Worm (Caenorhabditis elegans) whole organism, late embryonic: ENCODE measurements around the gene fbxa-133.

Experiments
- C08G9.2 ChIP-seq: sonication (generic microtip); optimal IDR thresholded peaks from 2 replicates; lab custom pipeline; 2016; ENCODE audit warnings: mild to moderate bottlenecking, missing genetic modification characterization, moderate library complexity, missing compliant biosample characterization
- C38D4.7 ChIP-seq: fragments of 200-800 bp; sonication (Bioruptor generic); optimal IDR thresholded peaks from 2 replicates; lab custom pipeline; 2018; ENCODE audit warnings: mild to moderate bottlenecking, missing genetic modification characterization, moderate library complexity, missing compliant biosample characterization
- F13H6.1 ChIP-seq: sonication (generic microtip); optimal IDR thresholded peaks from 2 replicates; lab custom pipeline; 2016; ENCODE audit warnings: missing genetic modification characterization, missing compliant biosample characterization
- K02D7.2 ChIP-seq: sonication (generic microtip); optimal IDR thresholded peaks from 2 replicates; lab custom pipeline; 2017; ENCODE audit warnings: mild to moderate bottlenecking, missing genetic modification characterization, missing compliant biosample characterization
- ama-1 ChIP-seq: fragments of 150-350 bp; optimal IDR thresholded peaks from 2 replicates; lab custom pipeline; 2014
- ceh-2 ChIP-seq: sonication (generic microtip); optimal IDR thresholded peaks from 2 replicates; lab custom pipeline; 2016; ENCODE audit warnings: missing genotype, missing genetic modification characterization, missing compliant biosample characterization
- ceh-24 ChIP-seq: sonication (generic microtip); optimal IDR thresholded peaks from 2 replicates; lab custom pipeline; 2016; ENCODE audit warnings: mild to moderate bottlenecking, missing genetic modification characterization, missing compliant biosample characterization
- ceh-45 ChIP-seq: fragments of 200-800 bp; sonication (Bioruptor generic); IDR thresholded peaks from 2 replicates; pipeline ENCODE4 v1.3.6; 2022; ENCODE audit warnings: missing genetic modification reagents, missing genetic modification characterization, missing compliant biosample characterization
- ceh-48 ChIP-seq: sonication (generic microtip); optimal IDR thresholded peaks from 2 replicates; lab custom pipeline; 2016; ENCODE audit warnings: missing genetic modification characterization, inconsistent platforms, missing compliant biosample characterization
- ceh-6 ChIP-seq: fragments of 200-800 bp; sonication (Bioruptor generic); optimal IDR thresholded peaks from 2 replicates; lab custom pipeline; 2018; ENCODE audit warnings: mild to moderate bottlenecking, missing genetic modification characterization, missing compliant biosample characterization
- ceh-9 ChIP-seq: sonication (generic microtip); optimal IDR thresholded peaks from 2 replicates; lab custom pipeline; 2016; ENCODE audit warnings: mild to moderate bottlenecking, missing genetic modification characterization, inconsistent platforms, missing compliant biosample characterization
- che-1 ChIP-seq: sonication (generic microtip); optimal IDR thresholded peaks from 2 replicates; lab custom pipeline; 2016; ENCODE audit warnings: mild to moderate bottlenecking, missing genetic modification characterization, missing compliant biosample characterization
- dmd-4 ChIP-seq: sonication (generic microtip); optimal IDR thresholded peaks from 2 replicates; lab custom pipeline; 2016; ENCODE audit warnings: borderline replicate concordance, missing genetic modification characterization, missing compliant biosample characterization
- elt-2 ChIP-seq: sonication (generic microtip); optimal IDR thresholded peaks from 2 replicates; lab custom pipeline; 2016; ENCODE audit warnings: missing genetic modification reagents, missing genetic modification characterization, missing compliant biosample characterization
- elt-4 ChIP-seq: sonication (generic microtip); optimal IDR thresholded peaks from 2 replicates; lab custom pipeline; 2016; ENCODE audit warnings: missing genetic modification characterization, missing compliant biosample characterization
- eyg-1 ChIP-seq: sonication (generic microtip); optimal IDR thresholded peaks from 2 replicates; lab custom pipeline; 2016; ENCODE audit warnings: missing genotype, missing genetic modification characterization, missing compliant biosample characterization
- fax-1 ChIP-seq: sonication (generic microtip); optimal IDR thresholded peaks from 2 replicates; lab custom pipeline; 2016; ENCODE audit warnings: missing genotype, missing genetic modification characterization, missing compliant biosample characterization
- hlh-15 ChIP-seq: sonication (generic microtip); optimal IDR thresholded peaks from 2 replicates; lab custom pipeline; 2016; ENCODE audit warnings: missing genetic modification characterization, missing compliant biosample characterization
- hlh-6 ChIP-seq: sonication (generic microtip); optimal IDR thresholded peaks from 2 replicates; lab custom pipeline; 2016; ENCODE audit warnings: missing genotype, missing genetic modification characterization, missing compliant biosample characterization
- lim-6 ChIP-seq: sonication (generic microtip); optimal IDR thresholded peaks from 2 replicates; lab custom pipeline; 2016; ENCODE audit warnings: missing genetic modification characterization, missing compliant biosample characterization
- lin-11 ChIP-seq: fragments of 200-800 bp; sonication (Bioruptor generic); optimal IDR thresholded peaks from 2 replicates; lab custom pipeline; 2018; ENCODE audit warnings: mild to moderate bottlenecking, missing genetic modification characterization, missing compliant biosample characterization
- madf-2 ChIP-seq: sonication (generic microtip); optimal IDR thresholded peaks from 2 replicates; lab custom pipeline; 2017; ENCODE audit warnings: missing genetic modification characterization, missing compliant biosample characterization
- nhr-232 ChIP-seq: sonication (generic microtip); optimal IDR thresholded peaks from 2 replicates; lab custom pipeline; 2016; ENCODE audit warnings: missing genetic modification characterization, missing compliant biosample characterization
- npax-4 ChIP-seq: sonication (generic microtip); optimal IDR thresholded peaks from 2 replicates; lab custom pipeline; 2016; ENCODE audit warnings: missing genetic modification characterization, missing compliant biosample characterization
- pat-9 ChIP-seq: fragments of 200-800 bp; sonication (Bioruptor generic); optimal IDR thresholded peaks from 2 replicates; lab custom pipeline; 2018; ENCODE audit warnings: mild to moderate bottlenecking, missing genetic modification characterization, moderate library complexity, missing compliant biosample characterization
- pax-1 ChIP-seq: fragments of 150-350 bp; optimal IDR thresholded peaks from 2 replicates; lab custom pipeline; 2014; ENCODE audit warnings: missing biosample characterization, missing genetic modification characterization
- pqm-1 ChIP-seq: sonication (generic microtip); optimal IDR thresholded peaks from 2 replicates; lab custom pipeline; 2016; ENCODE audit warnings: missing genetic modification characterization, missing compliant biosample characterization
- ref-2 ChIP-seq: sonication (generic microtip); optimal IDR thresholded peaks from 2 replicates; lab custom pipeline; 2016; ENCODE audit warnings: missing genetic modification characterization, missing compliant biosample characterization
- rnt-1 ChIP-seq: sonication (generic microtip); optimal IDR thresholded peaks from 2 replicates; lab custom pipeline; 2016; ENCODE audit warnings: missing genetic modification characterization, missing compliant biosample characterization
- sdc-2 ChIP-seq: sonication (generic microtip); optimal IDR thresholded peaks from 2 replicates; lab custom pipeline; 2016; ENCODE audit warnings: missing genotype, missing genetic modification characterization, missing compliant biosample characterization
- tbx-2 ChIP-seq: sonication (generic microtip); optimal IDR thresholded peaks from 2 replicates; lab custom pipeline; 2016; ENCODE audit warnings: missing genetic modification characterization, missing compliant biosample characterization
- ttx-3 ChIP-seq: sonication (generic microtip); optimal IDR thresholded peaks from 2 replicates; lab custom pipeline; 2016; ENCODE audit warnings: missing genetic modification reagents, missing genetic modification characterization, missing compliant biosample characterization
- unc-55 ChIP-seq: sonication (generic microtip); optimal IDR thresholded peaks from 2 replicates; lab custom pipeline; 2017; ENCODE audit warnings: missing biosample characterization, missing genetic modification reagents, missing genetic modification characterization
- unc-86 ChIP-seq: sonication (generic microtip); optimal IDR thresholded peaks from 2 replicates; lab custom pipeline; 2016; ENCODE audit warnings: missing genetic modification characterization, missing compliant biosample characterization
- ztf-16 ChIP-seq: sonication (generic microtip); optimal IDR thresholded peaks from 2 replicates; lab custom pipeline; 2017; ENCODE audit warnings: missing genetic modification characterization, missing compliant biosample characterization

The fbxa-133 gene

ce11 chrV:17546931-17547330 is 37.7 kb upstream of the fbxa-133 start:
- no peak for TF ChIP-seq rnt-1 (tag; lab: Kevin White, UChicago)
- no peak for TF ChIP-seq sdc-2 (tag; lab: Kevin White, UChicago)
- no peak for TF ChIP-seq ceh-9
- TF ChIP-seq npax-4: no peak
- no peak for TF ChIP-seq ama-1
- TF ChIP-seq, all 69 proteins: peak for 0

ce11 chrV:17548635-17549034 is 36.0 kb upstream of the fbxa-133 start:
- TF ChIP-seq ztf-16 (tag; lab: Kevin White, UChicago) (no peak), ceh-24 (tag; lab: Kevin White, UChicago) (no peak), lim-6 (tag; lab: Kevin White, UChicago) (peak; percentile 26), pax-1 (no peak), hlh-6 (tag; lab: Kevin White, UChicago) (peak; percentile 35), pat-9 (tag; lab: Kevin White, UChicago) (no peak), elt-4 (tag; lab: Kevin White, UChicago) (peak; percentile 76), sdc-2 (tag; lab: Kevin White, UChicago) (peak; percentile 35), K02D7.2 (tag; lab: Kevin White, UChicago) (no peak), elt-2 (no peak), C08G9.2 (peak; percentile 11)

ce11 chrV:17549362-17549761 is 35.2 kb upstream of the fbxa-133 start, which contains the start of gene fbxa-176:
Gene fbxa-176 (plus strand): TSS chrV:17549675.
- TF ChIP-seq ceh-2 (tag; lab: Kevin White, UChicago): no peak
- TF ChIP-seq ceh-48 (tag; lab: Kevin White, UChicago): no peak
- no peak for TF ChIP-seq unc-86 (tag; lab: Kevin White, UChicago)
- TF ChIP-seq che-1 (tag; lab: Kevin White, UChicago): no peak
- no peak for TF ChIP-seq dmd-4
- no peak for TF ChIP-seq lim-6 (tag; lab: Kevin White, UChicago)
- no peak for TF ChIP-seq fax-1 (tag; lab: Kevin White, UChicago)
- no peak for TF ChIP-seq pqm-1 (tag; lab: Kevin White, UChicago)
- TF ChIP-seq ceh-45 (GFP tag; lab: Robert Waterston, UW): no peak
- TF ChIP-seq hlh-15: no peak
- no peak for TF ChIP-seq ceh-9
- TF ChIP-seq rnt-1 (tag; lab: Kevin White, UChicago): no peak
- no peak for TF ChIP-seq tbx-2
- TF ChIP-seq ama-1: no peak
- no peak for TF ChIP-seq F13H6.1 (tag; lab: Kevin White, UChicago)

ce11 chrV:17551396-17551795 is 33.2 kb upstream of the fbxa-133 start:
- no peak for TF ChIP-seq eyg-1 (tag; lab: Kevin White, UChicago)
- TF ChIP-seq C38D4.7 (GFP tag; lab: Kevin White, UChicago): no peak
- no peak for TF ChIP-seq ama-1
- TF ChIP-seq pqm-1 (tag; lab: Kevin White, UChicago): no peak
- no peak for TF ChIP-seq ref-2
- TF ChIP-seq hlh-6 (tag; lab: Kevin White, UChicago): no peak

- TF ChIP-seq ref-2: no peak
- no peak for TF ChIP-seq elt-2
- no peak for TF ChIP-seq unc-55
- TF ChIP-seq madf-2 (tag; lab: Kevin White, UChicago): no peak
- no peak for TF ChIP-seq lin-11 (tag; lab: Kevin White, UChicago)
- TF ChIP-seq ttx-3 (tag; lab: Kevin White, UChicago): no peak
These were observed 31.8 kb upstream of the fbxa-133 start, which contains the start of gene C38D9.8 for ce11 chrV:17552759-17553158. Gene C38D9.8 (minus strand): TSS chrV:17552859.

- TF ChIP-seq ceh-6 (GFP tag; lab: Kevin White, UChicago) (no peak), nhr-232 (tag; lab: Kevin White, UChicago) (no peak), K02D7.2 (tag; lab: Kevin White, UChicago) (no peak), unc-55 (no peak)
These were observed 26.2 kb upstream of the fbxa-133 start, which contains the start of gene fbxa-174 for ce11 chrV:17558377-17558776. Gene fbxa-174 (minus strand): TSS chrV:17558477.
